Fruit fly (Drosophila melanogaster) whole organism, prepupa: ENCODE data around the gene modSP.

Source experiments
- Blimp-1 ChIP-seq: fragments of 200-800 bp; sonication (Bioruptor generic); optimal IDR thresholded peaks from 3 replicates; lab custom pipeline; 2017; ENCODE audit warnings: missing biosample characterization, missing genetic modification characterization, mild to moderate bottlenecking, moderate library complexity, missing genetic modification reagents
- CG10669 ChIP-seq: fragments of 200-800 bp; sonication (Bioruptor generic); optimal IDR thresholded peaks from 3 replicates; lab custom pipeline; 2018; ENCODE audit warnings: missing biosample characterization, mild to moderate bottlenecking, missing genetic modification characterization, moderate library complexity
- CG32006 ChIP-seq: fragments of 200-800 bp; sonication (Bioruptor generic); optimal IDR thresholded peaks from 3 replicates; lab custom pipeline; 2017; ENCODE audit warnings: missing biosample characterization, mild to moderate bottlenecking, missing genetic modification characterization
- CG34406 ChIP-seq: fragments of 200-800 bp; sonication (Bioruptor generic); optimal IDR thresholded peaks from 3 replicates; lab custom pipeline; 2016; ENCODE audit warnings: missing biosample characterization, missing genetic modification characterization
- CG6854 ChIP-seq: fragments of 200-800 bp; sonication (Bioruptor generic); optimal IDR thresholded peaks from 2 replicates; lab custom pipeline; 2017; ENCODE audit warnings: missing biosample characterization, mild to moderate bottlenecking, missing genetic modification characterization
- CG8319 ChIP-seq: fragments of 200-800 bp; sonication (Bioruptor generic); optimal IDR thresholded peaks from 3 replicates; lab custom pipeline; 2016; ENCODE audit warnings: missing biosample characterization, missing genetic modification characterization
- Eip75B ChIP-seq: fragments of 200-800 bp; sonication (Bioruptor generic); optimal IDR thresholded peaks from 3 replicates; lab custom pipeline; 2016; ENCODE audit warnings: missing biosample characterization, missing genetic modification characterization
- Hr39 ChIP-seq: fragments of 200-800 bp; sonication (Bioruptor generic); optimal IDR thresholded peaks from 2 replicates; lab custom pipeline; 2016; ENCODE audit warnings: missing biosample characterization, missing genetic modification characterization
- fkh ChIP-seq: fragments of 200-800 bp; sonication (Bioruptor generic); optimal IDR thresholded peaks from 3 replicates; lab custom pipeline; 2017; ENCODE audit warnings: missing biosample characterization, mild to moderate bottlenecking, missing genetic modification characterization, moderate library complexity
- salr ChIP-seq, 2 experiments: fragments of 200-800 bp; sonication (Bioruptor generic); optimal IDR thresholded peaks; 3 replicates each; lab custom pipeline; 2016 to 2018; ENCODE audit warnings: missing biosample characterization in 2 of 2, missing genetic modification characterization in 2 of 2, mild to moderate bottlenecking in 1 of 2

DNA sequence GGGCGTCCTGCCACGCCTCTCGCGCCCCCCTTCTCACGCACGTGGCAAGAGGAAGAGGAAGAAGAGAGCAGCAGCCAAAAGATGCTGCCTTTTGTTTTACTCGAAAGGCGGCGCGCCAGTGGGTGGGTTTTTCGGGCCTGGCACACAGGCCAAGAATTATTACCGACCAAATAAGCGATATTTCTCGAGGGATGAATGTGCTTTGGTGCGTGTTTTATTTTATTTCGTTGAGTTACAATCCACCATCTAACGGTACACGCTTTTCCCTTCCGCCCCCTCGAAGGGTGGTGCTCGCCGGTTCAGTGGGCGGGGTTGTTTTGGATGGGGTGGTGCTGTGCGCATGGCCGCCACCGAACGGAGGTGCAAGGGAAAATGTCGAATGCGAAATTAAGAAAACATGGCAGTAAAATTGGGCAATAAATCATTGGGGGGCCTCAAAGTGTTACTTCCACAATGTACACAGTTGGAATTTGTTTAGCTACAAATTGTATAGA, 16.8 kb upstream of the modSP start:
- TF ChIP-seq CG6854 (GFP tag; lab: Kevin White, UChicago), result no peak
- no peak for TF ChIP-seq salr (GFP tag; optimal IDR thresholded peaks at IDR 0.05; lab: Kevin White, UChicago)
- no peak for TF ChIP-seq CG34406 (GFP tag; lab: Kevin White, UChicago)
- no peak for TF ChIP-seq fkh (GFP tag; lab: Kevin White, UChicago)
- TF ChIP-seq CG32006 (GFP tag; lab: Kevin White, UChicago), result no peak
- no peak for TF ChIP-seq CG10669 (GFP tag; lab: Kevin White, UChicago)
- no peak for TF ChIP-seq Hr39 (GFP tag; lab: Kevin White, UChicago)
- no peak for TF ChIP-seq CG8319 (GFP tag; lab: Kevin White, UChicago)
- no peak for TF ChIP-seq Eip75B
- no peak for TF ChIP-seq Blimp-1 (GFP tag; lab: Kevin White, UChicago)
